Fruit fly (Drosophila melanogaster) S2 (cell line): ENCODE data around the gene CG4820.

Experiments
- CG8478 ChIP-seq: fragments of >200 bp; optimal IDR thresholded peaks from 2 replicates; lab custom pipeline; 2018
- CTCF ChIP-seq, 2 experiments: fragments of >200 bp; optimal IDR thresholded peaks; 2 replicates each; lab custom pipeline; 2018

- TF ChIP-seq CG8478 (lab: Kevin White, UChicago) (no peak), CTCF (optimal IDR thresholded peaks at IDR 0.05; lab: Kevin White, UChicago) (no peak)
These were observed 38.1 kb downstream of the CG4820 start for dm6 chr3R:11254382-11254953.
